Worm (Caenorhabditis elegans): ENCODE data around the gene rap-3.

- TF ChIP-seq him-1 (tag; optimal IDR thresholded peaks at IDR 0.05): no peak
- TF ChIP-seq W03F9.2 (tag; optimal IDR thresholded peaks at IDR 0.05): no peak
- no peak for TF ChIP-seq dao-5 (tag; optimal IDR thresholded peaks at IDR 0.05)
These were observed 14.6 kb upstream of the rap-3 start, which contains the start of gene fbxb-9 for ce11 chrIV:11162451-11162850.

All from whole organism, L4/young adult.